Worm (Caenorhabditis elegans) whole organism, young adult: ENCODE data around the gene T05H4.15.
A peak's percentile ranks its signal among the peaks of the same experiment; 100 is the strongest.

Source experiments
- B0019.2 ChIP-seq: fragments of 200-800 bp; sonication (Bioruptor generic); conservative IDR thresholded peaks from 2 replicates; pipeline ENCODE4 v1.3.6; 2022; ENCODE audit warnings: missing genetic modification reagents, missing genetic modification characterization, missing compliant biosample characterization
- B0336.3 ChIP-seq: fragments of 200-800 bp; sonication (Bioruptor generic); IDR thresholded peaks from 2 replicates; pipeline ENCODE4 v1.3.6; 2022; ENCODE audit warnings: missing genetic modification characterization, missing compliant biosample characterization
- D2030.7 ChIP-seq: fragments of 200-800 bp; sonication (Bioruptor generic); IDR thresholded peaks from 2 replicates; pipeline ENCODE4 v1.3.6; 2022; ENCODE audit warnings: missing genetic modification reagents, missing genetic modification characterization, missing compliant biosample characterization
- F10E7.11 ChIP-seq: sonication (generic microtip); optimal IDR thresholded peaks from 2 replicates; lab custom pipeline; 2017; ENCODE audit warnings: mild to moderate bottlenecking, missing genetic modification characterization, moderate library complexity, missing compliant biosample characterization
- F23B12.7 ChIP-seq: sonication (generic microtip); optimal IDR thresholded peaks from 2 replicates; lab custom pipeline; 2017; ENCODE audit warnings: missing genetic modification characterization, mild to moderate bottlenecking, missing compliant biosample characterization, antibody characterized with exemption, moderate library complexity; ENCODE audit not compliant: insufficient read depth
- F33H1.4 ChIP-seq: fragments of 200-800 bp; sonication (Bioruptor generic); IDR thresholded peaks from 2 replicates; pipeline ENCODE4 v1.3.6; 2022; ENCODE audit warnings: missing genetic modification reagents, missing genetic modification characterization, missing compliant biosample characterization
- F49E8.2 ChIP-seq: sonication (generic microtip); optimal IDR thresholded peaks from 3 replicates; lab custom pipeline; 2017; ENCODE audit warnings: missing genetic modification characterization, mild to moderate bottlenecking, missing compliant biosample characterization, antibody characterized with exemption, moderate library complexity; ENCODE audit not compliant: insufficient read depth
- K11D2.4 ChIP-seq: fragments of 200-800 bp; sonication (Bioruptor generic); IDR thresholded peaks from 2 replicates; pipeline ENCODE4 v1.3.6; 2022; ENCODE audit warnings: missing genetic modification reagents, missing genetic modification characterization, missing compliant biosample characterization
- T26A5.8 ChIP-seq: sonication (generic microtip); optimal IDR thresholded peaks from 2 replicates; lab custom pipeline; 2016; ENCODE audit warnings: missing genetic modification characterization, missing compliant biosample characterization
- Y53F4B.3 ChIP-seq: fragments of 200-800 bp; sonication (Bioruptor generic); IDR thresholded peaks from 2 replicates; pipeline ENCODE4 v1.3.6; 2022; ENCODE audit warnings: missing genetic modification reagents, missing genetic modification characterization, missing compliant biosample characterization
- Y79H2A.3 ChIP-seq: fragments of 200-800 bp; sonication (Bioruptor generic); conservative IDR thresholded peaks from 2 replicates; pipeline ENCODE4 v1.3.6; 2022; ENCODE audit warnings: missing genetic modification reagents, missing genetic modification characterization, missing compliant biosample characterization
- Y95B8A.8 ChIP-seq: fragments of 200-800 bp; sonication (Bioruptor generic); IDR thresholded peaks from 2 replicates; pipeline ENCODE4 v1.3.6; 2022; ENCODE audit warnings: missing genetic modification reagents, missing genetic modification characterization, missing compliant biosample characterization
- ZK185.1 ChIP-seq: sonication (generic microtip); optimal IDR thresholded peaks from 2 replicates; lab custom pipeline; 2016; ENCODE audit warnings: mild to moderate bottlenecking, missing genetic modification characterization, missing compliant biosample characterization; ENCODE audit not compliant: poor library complexity, severe bottlenecking
- ama-1 ChIP-seq, 3 experiments: fragments of 150-350 bp in 1 of 3; sonication (generic microtip) in 2 of 3; optimal IDR thresholded peaks; 2 replicates each; lab custom pipeline; 2014 to 2018; ENCODE audit warnings: missing biosample characterization in 2 of 3, missing genetic modification characterization in 2 of 3, missing genetic modification reagents in 2 of 3
- athp-1 ChIP-seq: sonication (generic microtip); optimal IDR thresholded peaks from 2 replicates; lab custom pipeline; 2017; ENCODE audit warnings: mild to moderate bottlenecking, missing genetic modification characterization, missing compliant biosample characterization
- bed-1 ChIP-seq: fragments of 200-800 bp; sonication (Bioruptor generic); IDR thresholded peaks from 2 replicates; pipeline ENCODE4 v1.3.6; 2022; ENCODE audit warnings: missing genetic modification reagents, missing genetic modification characterization, missing compliant biosample characterization
- bed-2 ChIP-seq: fragments of 200-800 bp; sonication (Bioruptor generic); IDR thresholded peaks from 2 replicates; pipeline ENCODE4 v1.3.6; 2022; ENCODE audit warnings: missing genetic modification reagents, missing genetic modification characterization, missing compliant biosample characterization
- ceh-40 ChIP-seq: fragments of 200-800 bp; sonication (Bioruptor generic); IDR thresholded peaks from 2 replicates; pipeline ENCODE4 v1.3.6; 2022; ENCODE audit warnings: missing genetic modification characterization, missing compliant biosample characterization
- ceh-79 ChIP-seq: sonication (generic microtip); optimal IDR thresholded peaks from 2 replicates; lab custom pipeline; 2017; ENCODE audit warnings: mild to moderate bottlenecking, missing genetic modification characterization, missing compliant biosample characterization
- ceh-91 ChIP-seq: fragments of 200-800 bp; sonication (Bioruptor generic); IDR thresholded peaks from 2 replicates; pipeline ENCODE4 v1.3.6; 2022; ENCODE audit warnings: missing genetic modification reagents, missing genetic modification characterization, missing compliant biosample characterization
- dox-1 ChIP-seq: fragments of 200-800 bp; sonication (Bioruptor generic); IDR thresholded peaks from 2 replicates; pipeline ENCODE4 v1.3.6; 2022; ENCODE audit warnings: missing genetic modification reagents, missing genetic modification characterization, missing compliant biosample characterization
- dpff-1 ChIP-seq: sonication (generic microtip); optimal IDR thresholded peaks from 2 replicates; lab custom pipeline; 2017; ENCODE audit warnings: mild to moderate bottlenecking, missing genetic modification characterization, missing compliant biosample characterization
- dpl-1 ChIP-seq: fragments of 150-350 bp; optimal IDR thresholded peaks from 2 replicates; lab custom pipeline; 2014; ENCODE audit warnings: missing biosample characterization, missing genetic modification reagents, missing genetic modification characterization
- egl-44 ChIP-seq: fragments of 200-800 bp; sonication (Bioruptor generic); IDR thresholded peaks from 2 replicates; pipeline ENCODE4 v1.3.6; 2022; ENCODE audit warnings: missing genetic modification reagents, missing genetic modification characterization, missing compliant biosample characterization
- egrh-3 ChIP-seq: fragments of 200-800 bp; sonication (Bioruptor generic); IDR thresholded peaks from 2 replicates; pipeline ENCODE4 v1.3.6; 2022; ENCODE audit warnings: missing genetic modification reagents, missing genetic modification characterization, missing compliant biosample characterization
- ekl-4 ChIP-seq: fragments of 200-800 bp; sonication (Bioruptor generic); IDR thresholded peaks from 2 replicates; pipeline ENCODE4 v1.3.6; 2022; ENCODE audit warnings: missing genetic modification reagents, missing genetic modification characterization, missing compliant biosample characterization
- ets-4 ChIP-seq: fragments of 200-800 bp; sonication (Bioruptor generic); optimal IDR thresholded peaks from 2 replicates; lab custom pipeline; 2018; ENCODE audit warnings: mild to moderate bottlenecking, missing genetic modification characterization, missing compliant biosample characterization
- let-607 ChIP-seq, 2 experiments: fragments of 200-800 bp in 1 of 2; sonication (Bioruptor generic) in 1 of 2; sonication (generic microtip) in 1 of 2; optimal IDR thresholded peaks; 2 replicates each; lab custom pipeline; 2016 to 2018; ENCODE audit warnings: mild to moderate bottlenecking in 2 of 2, missing compliant biosample characterization in 2 of 2, missing genetic modification characterization in 2 of 2, moderate library complexity in 2 of 2, missing genotype in 1 of 2
- lin-26 ChIP-seq: fragments of 200-800 bp; sonication (Bioruptor generic); IDR thresholded peaks from 2 replicates; pipeline ENCODE4 v1.3.6; 2022; ENCODE audit warnings: missing genetic modification reagents, missing genetic modification characterization, missing compliant biosample characterization
- lin-35 ChIP-seq, 3 experiments: fragments of 150-350 bp in 2 of 3; sonication (generic microtip) in 1 of 3; optimal IDR thresholded peaks; 2 replicates each; lab custom pipeline; 2014 to 2018; ENCODE audit warnings: missing biosample characterization in 3 of 3, missing genetic modification characterization in 3 of 3, missing genetic modification reagents in 3 of 3
- lin-40 ChIP-seq: sonication (generic microtip); optimal IDR thresholded peaks from 2 replicates; lab custom pipeline; 2016; ENCODE audit warnings: missing genetic modification characterization, mild to moderate bottlenecking, missing compliant biosample characterization, missing genotype, missing genetic modification reagents
- madf-6 ChIP-seq: fragments of 200-800 bp; sonication (Bioruptor generic); IDR thresholded peaks from 2 replicates; pipeline ENCODE4 v1.3.6; 2022; ENCODE audit warnings: missing genetic modification reagents, missing genetic modification characterization, missing compliant biosample characterization
- madf-8 ChIP-seq: fragments of 200-800 bp; sonication (Bioruptor generic); conservative IDR thresholded peaks from 2 replicates; pipeline ENCODE4 v1.3.6; 2022; ENCODE audit warnings: missing genetic modification reagents, missing genetic modification characterization, missing compliant biosample characterization
- mcd-1 ChIP-seq: fragments of 200-800 bp; sonication (Bioruptor generic); IDR thresholded peaks from 2 replicates; pipeline ENCODE4 v1.3.6; 2022; ENCODE audit warnings: missing genetic modification reagents, missing genetic modification characterization, missing compliant biosample characterization
- nfyb-1 ChIP-seq: fragments of 200-800 bp; sonication (Bioruptor generic); IDR thresholded peaks from 2 replicates; pipeline ENCODE4 v1.3.6; 2022; ENCODE audit warnings: missing genetic modification reagents, missing genetic modification characterization, missing compliant biosample characterization
- nhr-179 ChIP-seq: sonication (generic microtip); optimal IDR thresholded peaks from 2 replicates; lab custom pipeline; 2016; ENCODE audit warnings: mild to moderate bottlenecking, missing genetic modification characterization, missing compliant biosample characterization
- nhr-27 ChIP-seq: fragments of 200-800 bp; sonication (Bioruptor generic); optimal IDR thresholded peaks from 2 replicates; lab custom pipeline; 2018; ENCODE audit warnings: mild to moderate bottlenecking, missing genetic modification characterization, moderate library complexity, missing compliant biosample characterization
- nhr-80 ChIP-seq: sonication (generic microtip); optimal IDR thresholded peaks from 2 replicates; lab custom pipeline; 2016; ENCODE audit warnings: missing genetic modification characterization, missing compliant biosample characterization
- rec-8 ChIP-seq, 2 experiments: sonication (generic microtip); optimal IDR thresholded peaks; 2 replicates each; lab custom pipeline; 2016; ENCODE audit warnings: mild to moderate bottlenecking in 2 of 2, missing genetic modification characterization in 2 of 2, missing genetic modification reagents in 2 of 2, missing genotype in 2 of 2, missing biosample characterization in 1 of 2, missing compliant biosample characterization in 1 of 2, moderate library complexity in 1 of 2
- rpc-1 ChIP-seq, 2 experiments: fragments of 150-350 bp in 1 of 2; sonication (generic microtip) in 1 of 2; optimal IDR thresholded peaks; 2 replicates each; lab custom pipeline; 2014 to 2018; ENCODE audit warnings: missing biosample characterization in 1 of 2, missing genetic modification characterization in 1 of 2, missing genetic modification reagents in 1 of 2, missing genotype in 1 of 2
- somi-1 ChIP-seq: fragments of 200-800 bp; sonication (Bioruptor generic); optimal IDR thresholded peaks from 2 replicates; lab custom pipeline; 2018; ENCODE audit warnings: mild to moderate bottlenecking, missing genetic modification characterization, missing compliant biosample characterization
- tbp1 ChIP-seq: fragments of 200-800 bp; sonication (Bioruptor generic); optimal IDR thresholded peaks from 2 replicates; lab custom pipeline; 2018; ENCODE audit warnings: mild to moderate bottlenecking, missing genetic modification characterization, missing compliant biosample characterization
- unc-130 ChIP-seq: sonication (generic microtip); optimal IDR thresholded peaks from 2 replicates; lab custom pipeline; 2016; ENCODE audit warnings: missing genetic modification reagents, missing genetic modification characterization, missing compliant biosample characterization
- zim-3 ChIP-seq: sonication (generic microtip); optimal IDR thresholded peaks from 2 replicates; lab custom pipeline; 2017; ENCODE audit warnings: mild to moderate bottlenecking, missing genetic modification characterization, moderate library complexity, missing compliant biosample characterization
- ztf-18 ChIP-seq: sonication (generic microtip); optimal IDR thresholded peaks from 2 replicates; lab custom pipeline; 2016; ENCODE audit warnings: missing genotype, mild to moderate bottlenecking, missing genetic modification characterization, missing compliant biosample characterization
- ztf-6 ChIP-seq: fragments of 200-800 bp; sonication (Bioruptor generic); IDR thresholded peaks from 2 replicates; pipeline ENCODE4 v1.3.6; 2022; ENCODE audit warnings: missing genetic modification reagents, missing genetic modification characterization, missing compliant biosample characterization

Gene T05H4.15

DNA sequence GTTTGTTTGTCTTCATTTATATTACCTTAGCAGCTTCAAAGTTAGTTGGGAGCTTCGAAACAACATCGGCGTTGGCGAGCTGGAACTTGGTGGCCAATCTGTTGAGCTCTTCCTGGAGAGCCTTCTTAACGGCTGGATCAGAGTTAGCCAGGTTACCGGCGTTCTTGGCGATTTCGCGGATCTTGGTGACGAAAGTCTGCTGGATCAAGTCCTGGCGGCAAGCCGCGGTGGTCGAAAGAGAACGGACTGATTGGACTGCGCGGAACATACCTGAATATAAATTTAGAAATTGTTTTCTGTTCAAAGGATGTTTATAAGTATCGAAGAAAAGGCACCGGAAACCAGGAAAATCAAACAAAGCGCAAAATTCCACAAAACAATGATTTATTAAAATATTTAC is 14.7 kb downstream of the T05H4.15 start, which contains the start of gene atp-4 (continued):
- TF ChIP-seq rec-8 (tag; optimal IDR thresholded peaks at IDR 0.05; lab: Kevin White, UChicago) (no peak), dox-1 (GFP tag; lab: Robert Waterston, UW) (no peak), Y79H2A.3 (GFP tag; lab: Robert Waterston, UW) (no peak), K11D2.4 (GFP tag; lab: Robert Waterston, UW) (no peak), ama-1 (optimal IDR thresholded peaks at IDR 0.05; lab: Kevin White, UChicago) (no peak), ama-1 (GFP tag; optimal IDR thresholded peaks at IDR 0.05; lab: Kevin White, UChicago) (peak in 1 of 2 experiments; percentile 20), bed-2 (GFP tag; lab: Robert Waterston, UW) (no peak), Y53F4B.3 (GFP tag; lab: Robert Waterston, UW) (no peak), rpc-1 (optimal IDR thresholded peaks at IDR 0.05; lab: Kevin White, UChicago) (no peak), rpc-1 (tag; optimal IDR thresholded peaks at IDR 0.05; lab: Kevin White, UChicago) (no peak), F49E8.2 (tag; lab: Kevin White, UChicago) (no peak), egrh-3 (GFP tag; lab: Robert Waterston, UW) (peak; percentile 39), tbp1 (GFP tag; lab: Kevin White, UChicago) (no peak), ceh-40 (GFP tag; lab: Robert Waterston, UW) (no peak), ceh-91 (no peak), zim-3 (peak; percentile 20)

DNA sequence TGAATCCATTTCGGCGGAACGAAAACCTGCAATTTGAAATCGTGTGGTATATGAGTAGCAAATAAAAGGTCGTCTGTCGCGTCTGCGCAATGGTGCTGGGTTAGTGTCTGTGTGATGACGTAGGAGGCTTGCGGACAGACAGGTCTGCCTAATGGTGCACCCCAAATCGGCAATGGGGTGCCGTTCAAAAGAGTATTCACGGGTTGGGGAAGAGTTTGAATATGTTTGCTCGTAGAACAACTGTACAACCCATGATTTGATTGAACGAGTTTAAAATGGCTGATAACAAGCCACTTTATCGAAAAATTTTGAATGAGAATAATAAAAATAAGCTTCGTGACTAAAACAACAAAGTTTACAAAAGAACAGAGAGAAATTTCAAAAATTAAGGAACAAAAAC is 15.6 kb downstream of the T05H4.15 start, which contains the start of gene T05H4.11:
Gene T05H4.11 (minus strand): TSS at position 335 of the 400 bp plus-strand sequence.
- no peak for TF ChIP-seq egl-44 (GFP tag; lab: Robert Waterston, UW)
- TF ChIP-seq madf-8 (GFP tag; lab: Robert Waterston, UW) = 0 out of 2 replicates have a peak, but pooled peaks have one; percentile 8
- TF ChIP-seq B0019.2 (GFP tag; lab: Robert Waterston, UW) = no peak
- TF ChIP-seq bed-1 (GFP tag; lab: Robert Waterston, UW) = no peak
- peak; percentile 60 for TF ChIP-seq B0336.3
- TF ChIP-seq somi-1 = no peak
- TF ChIP-seq unc-130 (GFP tag; lab: Kevin White, UChicago) = no peak
- no peak for TF ChIP-seq nhr-27
- TF ChIP-seq F33H1.4 = no peak
- no peak for TF ChIP-seq dpl-1 (GFP tag; lab: Kevin White, UChicago)
- TF ChIP-seq lin-40 (tag; lab: Kevin White, UChicago) = no peak
- 0 out of 2 replicates have a peak, but pooled peaks have one; percentile 29 for TF ChIP-seq mcd-1 (GFP tag; lab: Robert Waterston, UW)
- TF ChIP-seq ZK185.1 (tag; lab: Kevin White, UChicago) = no peak
- TF ChIP-seq athp-1 (tag; lab: Kevin White, UChicago) = peak; percentile 17
- no peak; the same call in 1 of the 2 replicates for TF ChIP-seq ekl-4 (GFP tag; lab: Robert Waterston, UW)
- TF ChIP-seq ets-4 = peak; percentile 24
- TF ChIP-seq lin-35 (GFP tag; optimal IDR thresholded peaks at IDR 0.05; lab: Kevin White, UChicago) = no peak
- no peak for TF ChIP-seq dpff-1 (tag; lab: Kevin White, UChicago)
- no peak for TF ChIP-seq F10E7.11 (tag; lab: Kevin White, UChicago)
- no peak for TF ChIP-seq ztf-18 (tag; lab: Kevin White, UChicago)
- no peak for TF ChIP-seq Y95B8A.8
- no peak for TF ChIP-seq T26A5.8 (tag; lab: Kevin White, UChicago)
- TF ChIP-seq nfyb-1 (GFP tag; lab: Robert Waterston, UW) = 0 out of 2 replicates have a peak, but pooled peaks have one; percentile 15
- peak; percentile 16 for TF ChIP-seq nhr-80 (tag; lab: Kevin White, UChicago)
- TF ChIP-seq madf-6 = no peak
- peak; percentile 21 for TF ChIP-seq ceh-79 (tag; lab: Kevin White, UChicago)
- no peak for TF ChIP-seq let-607 (tag; optimal IDR thresholded peaks at IDR 0.05; lab: Kevin White, UChicago)
- no peak for TF ChIP-seq lin-26
- no peak for TF ChIP-seq zim-3
- TF ChIP-seq D2030.7 = no peak
- peak; percentile 13 for TF ChIP-seq ama-1 (optimal IDR thresholded peaks at IDR 0.05; lab: Kevin White, UChicago)
- no peak for TF ChIP-seq ama-1 (GFP tag; optimal IDR thresholded peaks at IDR 0.05; lab: Kevin White, UChicago)
- no peak for TF ChIP-seq ztf-6 (GFP tag; lab: Robert Waterston, UW)
- TF ChIP-seq F23B12.7 (tag; lab: Kevin White, UChicago) = no peak
- TF ChIP-seq nhr-179 (tag; lab: Kevin White, UChicago) = no peak
